Fruit fly (Drosophila melanogaster) whole organism, prepupa: ENCODE results near the gene CG10116.

Experiments used
- Blimp-1 ChIP-seq: fragments of 200-800 bp; sonication (Bioruptor generic); optimal IDR thresholded peaks from 3 replicates; lab custom pipeline; 2017; ENCODE audit warnings: missing biosample characterization, missing genetic modification characterization, mild to moderate bottlenecking, moderate library complexity, missing genetic modification reagents
- CG10631 ChIP-seq: fragments of 200-800 bp; sonication (Bioruptor generic); optimal IDR thresholded peaks from 2 replicates; lab custom pipeline; 2016; ENCODE audit warnings: missing biosample characterization, missing genetic modification characterization
- CG10669 ChIP-seq: fragments of 200-800 bp; sonication (Bioruptor generic); optimal IDR thresholded peaks from 3 replicates; lab custom pipeline; 2018; ENCODE audit warnings: missing biosample characterization, mild to moderate bottlenecking, missing genetic modification characterization, moderate library complexity
- CG11294 ChIP-seq: fragments of 200-800 bp; sonication (Bioruptor generic); IDR thresholded peaks from 2 replicates; pipeline ENCODE4 v1.3.6; 2022; ENCODE audit warnings: missing biosample characterization, missing genetic modification characterization
- CG11762 ChIP-seq: fragments of 200-800 bp; sonication (Bioruptor generic); optimal IDR thresholded peaks from 3 replicates; lab custom pipeline; 2016; ENCODE audit warnings: missing biosample characterization, missing genetic modification characterization; ENCODE audit not compliant: insufficient read depth
- CG11902 ChIP-seq: fragments of 200-800 bp; sonication (Bioruptor generic); optimal IDR thresholded peaks from 3 replicates; lab custom pipeline; 2016; ENCODE audit warnings: missing biosample characterization, missing genetic modification characterization
- CG15336 ChIP-seq: fragments of 200-800 bp; sonication (Bioruptor generic); IDR thresholded peaks from 2 replicates; pipeline ENCODE4 v1.3.6; 2022; ENCODE audit warnings: missing biosample characterization, missing genetic modification characterization
- CG1621 ChIP-seq: fragments of 200-800 bp; sonication (Bioruptor generic); optimal IDR thresholded peaks from 3 replicates; lab custom pipeline; 2018; ENCODE audit warnings: missing biosample characterization, mild to moderate bottlenecking, missing genetic modification characterization
- CG16779 ChIP-seq: fragments of 200-800 bp; sonication (Bioruptor generic); optimal IDR thresholded peaks from 3 replicates; lab custom pipeline; 2017; ENCODE audit warnings: missing biosample characterization, mild to moderate bottlenecking, missing genetic modification characterization
- CG3032 ChIP-seq: fragments of 200-800 bp; optimal IDR thresholded peaks from 2 replicates; lab custom pipeline; 2019; ENCODE audit warnings: missing biosample characterization, mild to moderate bottlenecking, missing genetic modification characterization, moderate library complexity
- CG31627 ChIP-seq: fragments of 200-800 bp; sonication (Bioruptor generic); optimal IDR thresholded peaks from 3 replicates; lab custom pipeline; 2016; ENCODE audit warnings: missing biosample characterization, missing genetic modification characterization
- CG32006 ChIP-seq: fragments of 200-800 bp; sonication (Bioruptor generic); optimal IDR thresholded peaks from 3 replicates; lab custom pipeline; 2017; ENCODE audit warnings: missing biosample characterization, mild to moderate bottlenecking, missing genetic modification characterization
- CG34406 ChIP-seq: fragments of 200-800 bp; sonication (Bioruptor generic); optimal IDR thresholded peaks from 3 replicates; lab custom pipeline; 2016; ENCODE audit warnings: missing biosample characterization, missing genetic modification characterization
- CG4318 ChIP-seq: fragments of 200-800 bp; sonication (Bioruptor generic); optimal IDR thresholded peaks from 3 replicates; lab custom pipeline; 2017; ENCODE audit warnings: missing biosample characterization, mild to moderate bottlenecking, missing genetic modification characterization
- CG6163 ChIP-seq: fragments of 200-800 bp; sonication (Bioruptor generic); IDR thresholded peaks from 3 replicates; pipeline ENCODE4 v1.3.6; 2022; ENCODE audit warnings: missing biosample characterization, missing genetic modification characterization
- CG6276 ChIP-seq: fragments of 200-800 bp; sonication (Bioruptor generic); optimal IDR thresholded peaks from 2 replicates; lab custom pipeline; 2017; ENCODE audit warnings: missing biosample characterization, mild to moderate bottlenecking, missing genetic modification characterization
- CG6792 ChIP-seq: fragments of 200-800 bp; sonication (Bioruptor generic); optimal IDR thresholded peaks from 3 replicates; lab custom pipeline; 2016; ENCODE audit warnings: missing biosample characterization, missing genetic modification characterization
- CG6808 ChIP-seq: fragments of 200-800 bp; sonication (Bioruptor generic); optimal IDR thresholded peaks from 3 replicates; lab custom pipeline; 2017; ENCODE audit warnings: missing biosample characterization, missing genetic modification characterization, mild to moderate bottlenecking, moderate library complexity, missing genetic modification reagents
- CG6854 ChIP-seq: fragments of 200-800 bp; sonication (Bioruptor generic); optimal IDR thresholded peaks from 2 replicates; lab custom pipeline; 2017; ENCODE audit warnings: missing biosample characterization, mild to moderate bottlenecking, missing genetic modification characterization
- CG8119 ChIP-seq: fragments of 200-800 bp; sonication (Bioruptor generic); IDR thresholded peaks from 3 replicates; pipeline ENCODE4 v1.3.6; 2022; ENCODE audit warnings: missing biosample characterization, missing genetic modification characterization
- CG8319 ChIP-seq: fragments of 200-800 bp; sonication (Bioruptor generic); optimal IDR thresholded peaks from 3 replicates; lab custom pipeline; 2016; ENCODE audit warnings: missing biosample characterization, missing genetic modification characterization
- CG9139 ChIP-seq: fragments of 200-800 bp; sonication (Bioruptor generic); optimal IDR thresholded peaks from 3 replicates; lab custom pipeline; 2017; ENCODE audit warnings: missing biosample characterization, mild to moderate bottlenecking, missing genetic modification characterization
- Eip75B ChIP-seq: fragments of 200-800 bp; sonication (Bioruptor generic); optimal IDR thresholded peaks from 3 replicates; lab custom pipeline; 2016; ENCODE audit warnings: missing biosample characterization, missing genetic modification characterization
- Eip78C ChIP-seq: fragments of 200-800 bp; sonication (Bioruptor generic); peaks from one replicate; lab custom pipeline; 2016; ENCODE audit warnings: missing biosample characterization, missing genetic modification characterization
- Ets21C ChIP-seq: fragments of 200-800 bp; sonication (Bioruptor generic); optimal IDR thresholded peaks from 3 replicates; lab custom pipeline; 2016; ENCODE audit warnings: missing biosample characterization, missing genetic modification characterization
- Ets96B ChIP-seq: fragments of 200-800 bp; optimal IDR thresholded peaks from 2 replicates; lab custom pipeline; 2019; ENCODE audit warnings: missing biosample characterization, mild to moderate bottlenecking, missing genetic modification characterization, moderate library complexity
- Gug ChIP-seq: fragments of 200-800 bp; sonication (Bioruptor generic); IDR thresholded peaks from 2 replicates; pipeline ENCODE4 v1.3.6; 2022; ENCODE audit warnings: missing biosample characterization, missing genetic modification characterization
- Hr38 ChIP-seq: sonication (Bioruptor generic); optimal IDR thresholded peaks from 2 replicates; lab custom pipeline; 2016; ENCODE audit warnings: missing biosample characterization, missing genetic modification characterization
- Hr39 ChIP-seq: fragments of 200-800 bp; sonication (Bioruptor generic); optimal IDR thresholded peaks from 2 replicates; lab custom pipeline; 2016; ENCODE audit warnings: missing biosample characterization, missing genetic modification characterization
- Lpt ChIP-seq: fragments of 200-800 bp; sonication (Bioruptor generic); optimal IDR thresholded peaks from 3 replicates; lab custom pipeline; 2016; ENCODE audit warnings: missing biosample characterization, missing genetic modification characterization
- Met ChIP-seq: fragments of 200-800 bp; sonication (Bioruptor generic); optimal IDR thresholded peaks from 3 replicates; lab custom pipeline; 2016; ENCODE audit warnings: missing biosample characterization, missing genetic modification characterization
- OdsH ChIP-seq: fragments of 200-800 bp; sonication (Bioruptor generic); optimal IDR thresholded peaks from 3 replicates; lab custom pipeline; 2016; ENCODE audit warnings: missing biosample characterization, missing genetic modification characterization
- Sox102F ChIP-seq: fragments of 200-800 bp; sonication (Bioruptor generic); optimal IDR thresholded peaks from 2 replicates; lab custom pipeline; 2016; ENCODE audit warnings: missing biosample characterization, mild to moderate bottlenecking, missing genetic modification characterization
- Sox14 ChIP-seq: fragments of 200-800 bp; sonication (Bioruptor generic); optimal IDR thresholded peaks from 3 replicates; lab custom pipeline; 2016; ENCODE audit warnings: missing biosample characterization, missing genetic modification characterization
- Sox15 ChIP-seq: fragments of 200-800 bp; sonication (Bioruptor generic); optimal IDR thresholded peaks from 3 replicates; lab custom pipeline; 2016; ENCODE audit warnings: missing biosample characterization, missing genetic modification characterization
- acj6 ChIP-seq: fragments of 200-800 bp; sonication (Bioruptor generic); optimal IDR thresholded peaks from 3 replicates; lab custom pipeline; 2016; ENCODE audit warnings: missing biosample characterization, missing genetic modification characterization
- cyc ChIP-seq: fragments of 200-800 bp; sonication (Bioruptor generic); optimal IDR thresholded peaks from 3 replicates; lab custom pipeline; 2016; ENCODE audit warnings: missing biosample characterization, missing genetic modification characterization
- dac ChIP-seq: fragments of 200-800 bp; sonication (Bioruptor generic); optimal IDR thresholded peaks from 2 replicates; lab custom pipeline; 2017; ENCODE audit warnings: missing biosample characterization, mild to moderate bottlenecking, missing genetic modification characterization
- dsx ChIP-seq: fragments of 200-800 bp; optimal IDR thresholded peaks from 3 replicates; lab custom pipeline; 2019; ENCODE audit warnings: missing biosample characterization, mild to moderate bottlenecking, missing genetic modification characterization, moderate library complexity; ENCODE audit not compliant: poor library complexity, severe bottlenecking
- eg ChIP-seq: fragments of 200-800 bp; sonication (Bioruptor generic); IDR thresholded peaks from 3 replicates; pipeline ENCODE4 v1.3.6; 2022; ENCODE audit warnings: missing biosample characterization, missing genetic modification characterization
- esn ChIP-seq: fragments of 200-800 bp; sonication (Bioruptor generic); optimal IDR thresholded peaks from 2 replicates; lab custom pipeline; 2016; ENCODE audit warnings: missing biosample characterization, mild to moderate bottlenecking, missing genetic modification characterization, moderate library complexity
- fd59A ChIP-seq: fragments of 200-800 bp; sonication (Bioruptor generic); optimal IDR thresholded peaks from 2 replicates; lab custom pipeline; 2017; ENCODE audit warnings: missing biosample characterization, mild to moderate bottlenecking, missing genetic modification characterization, missing genetic modification reagents
- fd85E ChIP-seq: fragments of 200-800 bp; sonication (Bioruptor generic); optimal IDR thresholded peaks from 3 replicates; lab custom pipeline; 2016; ENCODE audit warnings: missing biosample characterization, missing genetic modification characterization
- net ChIP-seq: fragments of 200-800 bp; sonication (Bioruptor generic); optimal IDR thresholded peaks from 3 replicates; lab custom pipeline; 2016; ENCODE audit warnings: missing biosample characterization, missing genetic modification characterization
- pdm3 ChIP-seq: fragments of 200-800 bp; sonication (Bioruptor generic); optimal IDR thresholded peaks from 3 replicates; lab custom pipeline; 2016; ENCODE audit warnings: missing biosample characterization, missing genetic modification characterization
- salr ChIP-seq, 2 experiments: fragments of 200-800 bp; sonication (Bioruptor generic); optimal IDR thresholded peaks; 3 replicates each; lab custom pipeline; 2016 to 2018; ENCODE audit warnings: missing biosample characterization in 2 of 2, missing genetic modification characterization in 2 of 2, mild to moderate bottlenecking in 1 of 2
- spab ChIP-seq: fragments of 200-800 bp; sonication (Bioruptor generic); optimal IDR thresholded peaks from 2 replicates; lab custom pipeline; 2017; ENCODE audit warnings: missing biosample characterization, mild to moderate bottlenecking, missing genetic modification characterization, missing genetic modification reagents
- topi ChIP-seq: fragments of 200-800 bp; sonication (Bioruptor generic); optimal IDR thresholded peaks from 3 replicates; lab custom pipeline; 2016; ENCODE audit warnings: missing biosample characterization, missing genetic modification characterization
- vri ChIP-seq: fragments of 200-800 bp; sonication (Bioruptor generic); optimal IDR thresholded peaks from 3 replicates; lab custom pipeline; 2016; ENCODE audit warnings: missing biosample characterization, mild to moderate bottlenecking, missing genetic modification characterization

Gene CG10116

dm6 chr3L:13495065-13495464 lies 38.0 kb upstream of the CG10116 start (continued):
- TF ChIP-seq CG34406 (GFP tag; lab: Kevin White, UChicago) (peak; percentile 54), CG32006 (peak; percentile 64), Met (no peak), eg (GFP tag; lab: Robert Waterston, UW) (peak; percentile 96), cyc (GFP tag; lab: Kevin White, UChicago) (no peak), Lpt (peak; percentile 90), Ets21C (GFP tag; lab: Kevin White, UChicago) (no peak), fd59A (GFP tag; lab: Kevin White, UChicago) (peak; percentile 69), Hr38 (peak; percentile 56), CG1621 (peak; percentile 82), CG11294 (GFP tag; lab: Robert Waterston, UW) (peak; percentile 30; the same call in 1 of the 2 replicates), Eip75B (GFP tag; lab: Kevin White, UChicago) (peak; percentile 76), CG6808 (GFP tag; lab: Kevin White, UChicago) (peak; percentile 94)

DNA sequence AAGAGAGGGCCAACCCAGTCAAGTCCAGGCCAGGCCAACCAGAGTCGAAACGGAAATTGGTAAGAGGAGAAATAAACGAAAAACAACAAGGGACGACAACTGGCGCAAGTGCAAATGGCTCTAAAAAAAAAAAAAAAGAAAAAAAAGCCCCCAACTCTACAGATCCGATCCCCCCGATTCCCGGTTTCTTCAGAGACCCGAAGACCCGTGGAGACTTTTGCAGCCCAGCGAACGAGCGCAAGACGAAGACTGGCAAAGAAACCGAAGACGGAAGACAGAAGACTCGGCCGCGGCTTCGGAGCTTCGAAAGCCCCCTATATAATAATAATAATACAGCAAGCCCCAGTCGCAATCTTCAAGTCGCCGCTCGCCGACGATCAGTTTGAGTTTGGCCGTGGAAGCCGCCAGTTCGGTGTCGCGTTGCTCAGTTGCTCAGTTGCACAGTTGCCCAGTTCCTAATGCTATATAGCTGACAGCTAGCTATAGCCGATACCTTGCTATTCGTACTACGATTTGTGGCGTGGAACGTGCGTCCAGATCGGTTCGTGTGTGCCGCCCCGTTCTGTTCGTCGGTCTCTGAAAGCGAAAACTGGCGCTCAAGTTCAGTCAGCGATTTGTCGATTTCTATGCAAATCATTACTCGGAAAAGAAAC lies 37.5 kb upstream of the CG10116 start:
- TF ChIP-seq spab (GFP tag; lab: Kevin White, UChicago) (peak; percentile 72), Eip78C (GFP tag; lab: Kevin White, UChicago) (peak; percentile 88), Ets21C (GFP tag; lab: Kevin White, UChicago) (no peak), CG6854 (GFP tag; lab: Kevin White, UChicago) (peak; percentile 62), Met (peak; percentile 20), Ets96B (peak; percentile 32), CG6792 (peak; percentile 44), esn (GFP tag; lab: Kevin White, UChicago) (peak; percentile 56), CG6276 (no peak), Lpt (peak; percentile 55), fd85E (GFP tag; lab: Kevin White, UChicago) (peak; percentile 49), CG15336 (peak; percentile 67), CG6808 (GFP tag; lab: Kevin White, UChicago) (peak; percentile 79), vri (peak; percentile 75), CG9139 (peak; percentile 88), CG11902 (GFP tag; lab: Kevin White, UChicago) (no peak), CG32006 (no peak), CG10669 (GFP tag; lab: Kevin White, UChicago) (peak; percentile 46), salr (GFP tag; optimal IDR thresholded peaks at IDR 0.05; lab: Kevin White, UChicago) (peak in 1 of 2 experiments; percentile 14), CG4318 (GFP tag; lab: Kevin White, UChicago) (no peak), acj6 (peak; percentile 9), Blimp-1 (GFP tag; lab: Kevin White, UChicago) (peak; percentile 32), OdsH (GFP tag; lab: Kevin White, UChicago) (peak; percentile 42), fd59A (GFP tag; lab: Kevin White, UChicago) (peak; percentile 10), Sox102F (peak; percentile 72), CG31627 (GFP tag; lab: Kevin White, UChicago) (no peak), topi (peak; percentile 31), CG11762 (GFP tag; lab: Kevin White, UChicago) (peak; percentile 51), dac (GFP tag; lab: Kevin White, UChicago) (no peak), Gug (GFP tag; lab: Robert Waterston, UW) (no peak), CG8319 (no peak), net (peak; percentile 72), Sox15 (GFP tag; lab: Kevin White, UChicago) (no peak), dsx (peak; percentile 40), Hr39 (GFP tag; lab: Kevin White, UChicago) (no peak), CG6163 (GFP tag; lab: Robert Waterston, UW) (peak; percentile 93), CG10631 (no peak), CG16779 (tag; lab: Kevin White, UChicago) (peak; percentile 5), Sox14 (GFP tag; lab: Kevin White, UChicago) (peak; percentile 35), pdm3 (peak; percentile 39), CG8119 (GFP tag; lab: Robert Waterston, UW) (peak; percentile 62; the same call in 2 of the 3 replicates), CG3032 (tag; lab: Kevin White, UChicago) (no peak)
